Worm (Caenorhabditis elegans): ENCODE measurements around the gene F02E8.4.

- no peak for TF ChIP-seq ama-1 (optimal IDR thresholded peaks at IDR 0.05)
- TF ChIP-seq scrt-1 (GFP tag; IDR thresholded peaks at IDR 0.05): no peak
- TF ChIP-seq aly-1 (tag; optimal IDR thresholded peaks at IDR 0.05): no peak
- TF ChIP-seq hnd-1 (tag; optimal IDR thresholded peaks at IDR 0.05): no peak
- no peak for TF ChIP-seq tbx-11 (GFP tag; IDR thresholded peaks at IDR 0.05)
- no peak for TF ChIP-seq F13C5.2 (tag; optimal IDR thresholded peaks at IDR 0.05)
Observed at ce11 chrX:4410280-4410911, 43.5 kb upstream of the F02E8.4 start.

Data from whole organism, early embryonic.